Fruit fly (Drosophila melanogaster) whole organism, prepupa: ENCODE measurements around the gene CG6933.

ENCODE experiments used
- CG10669 ChIP-seq: fragments of 200-800 bp; sonication (Bioruptor generic); optimal IDR thresholded peaks from 3 replicates; lab custom pipeline; 2018; ENCODE audit warnings: missing biosample characterization, mild to moderate bottlenecking, missing genetic modification characterization, moderate library complexity
- CG11762 ChIP-seq: fragments of 200-800 bp; sonication (Bioruptor generic); optimal IDR thresholded peaks from 3 replicates; lab custom pipeline; 2016; ENCODE audit warnings: missing biosample characterization, missing genetic modification characterization; ENCODE audit not compliant: insufficient read depth
- CG11902 ChIP-seq: fragments of 200-800 bp; sonication (Bioruptor generic); optimal IDR thresholded peaks from 3 replicates; lab custom pipeline; 2016; ENCODE audit warnings: missing biosample characterization, missing genetic modification characterization
- CG15336 ChIP-seq: fragments of 200-800 bp; sonication (Bioruptor generic); IDR thresholded peaks from 2 replicates; pipeline ENCODE4 v1.3.6; 2022; ENCODE audit warnings: missing biosample characterization, missing genetic modification characterization
- CG1621 ChIP-seq: fragments of 200-800 bp; sonication (Bioruptor generic); optimal IDR thresholded peaks from 3 replicates; lab custom pipeline; 2018; ENCODE audit warnings: missing biosample characterization, mild to moderate bottlenecking, missing genetic modification characterization
- CG3032 ChIP-seq: fragments of 200-800 bp; optimal IDR thresholded peaks from 2 replicates; lab custom pipeline; 2019; ENCODE audit warnings: missing biosample characterization, mild to moderate bottlenecking, missing genetic modification characterization, moderate library complexity
- CG34406 ChIP-seq: fragments of 200-800 bp; sonication (Bioruptor generic); optimal IDR thresholded peaks from 3 replicates; lab custom pipeline; 2016; ENCODE audit warnings: missing biosample characterization, missing genetic modification characterization
- CG3919 ChIP-seq: fragments of 200-800 bp; sonication (Bioruptor generic); optimal IDR thresholded peaks from 3 replicates; lab custom pipeline; 2016; ENCODE audit warnings: missing biosample characterization, missing genetic modification characterization
- CG6163 ChIP-seq: fragments of 200-800 bp; sonication (Bioruptor generic); IDR thresholded peaks from 3 replicates; pipeline ENCODE4 v1.3.6; 2022; ENCODE audit warnings: missing biosample characterization, missing genetic modification characterization
- CG6792 ChIP-seq: fragments of 200-800 bp; sonication (Bioruptor generic); optimal IDR thresholded peaks from 3 replicates; lab custom pipeline; 2016; ENCODE audit warnings: missing biosample characterization, missing genetic modification characterization
- CG6808 ChIP-seq: fragments of 200-800 bp; sonication (Bioruptor generic); optimal IDR thresholded peaks from 3 replicates; lab custom pipeline; 2017; ENCODE audit warnings: missing biosample characterization, missing genetic modification characterization, mild to moderate bottlenecking, moderate library complexity, missing genetic modification reagents
- CG6854 ChIP-seq: fragments of 200-800 bp; sonication (Bioruptor generic); optimal IDR thresholded peaks from 2 replicates; lab custom pipeline; 2017; ENCODE audit warnings: missing biosample characterization, mild to moderate bottlenecking, missing genetic modification characterization
- CG7368 ChIP-seq: fragments of 200-800 bp; sonication (Bioruptor generic); optimal IDR thresholded peaks from 3 replicates; lab custom pipeline; 2016; ENCODE audit warnings: missing biosample characterization, missing genetic modification characterization
- CG8119 ChIP-seq: fragments of 200-800 bp; sonication (Bioruptor generic); IDR thresholded peaks from 3 replicates; pipeline ENCODE4 v1.3.6; 2022; ENCODE audit warnings: missing biosample characterization, missing genetic modification characterization
- CG8319 ChIP-seq: fragments of 200-800 bp; sonication (Bioruptor generic); optimal IDR thresholded peaks from 3 replicates; lab custom pipeline; 2016; ENCODE audit warnings: missing biosample characterization, missing genetic modification characterization
- Eip75B ChIP-seq: fragments of 200-800 bp; sonication (Bioruptor generic); optimal IDR thresholded peaks from 3 replicates; lab custom pipeline; 2016; ENCODE audit warnings: missing biosample characterization, missing genetic modification characterization
- Eip78C ChIP-seq: fragments of 200-800 bp; sonication (Bioruptor generic); peaks from one replicate; lab custom pipeline; 2016; ENCODE audit warnings: missing biosample characterization, missing genetic modification characterization
- Eip93F ChIP-seq: fragments of 200-800 bp; sonication (Bioruptor generic); optimal IDR thresholded peaks from 2 replicates; lab custom pipeline; 2016; ENCODE audit warnings: missing biosample characterization, mild to moderate bottlenecking, missing genetic modification characterization
- Hr38 ChIP-seq: sonication (Bioruptor generic); optimal IDR thresholded peaks from 2 replicates; lab custom pipeline; 2016; ENCODE audit warnings: missing biosample characterization, missing genetic modification characterization
- Hr39 ChIP-seq: fragments of 200-800 bp; sonication (Bioruptor generic); optimal IDR thresholded peaks from 2 replicates; lab custom pipeline; 2016; ENCODE audit warnings: missing biosample characterization, missing genetic modification characterization
- Hr4 ChIP-seq: fragments of 200-800 bp; sonication (Bioruptor generic); optimal IDR thresholded peaks from 3 replicates; lab custom pipeline; 2016; ENCODE audit warnings: missing biosample characterization, missing genetic modification characterization
- Met ChIP-seq: fragments of 200-800 bp; sonication (Bioruptor generic); optimal IDR thresholded peaks from 3 replicates; lab custom pipeline; 2016; ENCODE audit warnings: missing biosample characterization, missing genetic modification characterization
- OdsH ChIP-seq: fragments of 200-800 bp; sonication (Bioruptor generic); optimal IDR thresholded peaks from 3 replicates; lab custom pipeline; 2016; ENCODE audit warnings: missing biosample characterization, missing genetic modification characterization
- Sox14 ChIP-seq: fragments of 200-800 bp; sonication (Bioruptor generic); optimal IDR thresholded peaks from 3 replicates; lab custom pipeline; 2016; ENCODE audit warnings: missing biosample characterization, missing genetic modification characterization
- Sox15 ChIP-seq: fragments of 200-800 bp; sonication (Bioruptor generic); optimal IDR thresholded peaks from 3 replicates; lab custom pipeline; 2016; ENCODE audit warnings: missing biosample characterization, missing genetic modification characterization
- achi ChIP-seq: fragments of 200-800 bp; sonication (Bioruptor generic); optimal IDR thresholded peaks from 3 replicates; lab custom pipeline; 2016; ENCODE audit warnings: missing biosample characterization, missing genetic modification characterization
- acj6 ChIP-seq: fragments of 200-800 bp; sonication (Bioruptor generic); optimal IDR thresholded peaks from 3 replicates; lab custom pipeline; 2016; ENCODE audit warnings: missing biosample characterization, missing genetic modification characterization
- cyc ChIP-seq: fragments of 200-800 bp; sonication (Bioruptor generic); optimal IDR thresholded peaks from 3 replicates; lab custom pipeline; 2016; ENCODE audit warnings: missing biosample characterization, missing genetic modification characterization
- dac ChIP-seq: fragments of 200-800 bp; sonication (Bioruptor generic); optimal IDR thresholded peaks from 2 replicates; lab custom pipeline; 2017; ENCODE audit warnings: missing biosample characterization, mild to moderate bottlenecking, missing genetic modification characterization
- eg ChIP-seq: fragments of 200-800 bp; sonication (Bioruptor generic); IDR thresholded peaks from 3 replicates; pipeline ENCODE4 v1.3.6; 2022; ENCODE audit warnings: missing biosample characterization, missing genetic modification characterization
- esn ChIP-seq: fragments of 200-800 bp; sonication (Bioruptor generic); optimal IDR thresholded peaks from 2 replicates; lab custom pipeline; 2016; ENCODE audit warnings: missing biosample characterization, mild to moderate bottlenecking, missing genetic modification characterization, moderate library complexity
- fd59A ChIP-seq: fragments of 200-800 bp; sonication (Bioruptor generic); optimal IDR thresholded peaks from 2 replicates; lab custom pipeline; 2017; ENCODE audit warnings: missing biosample characterization, mild to moderate bottlenecking, missing genetic modification characterization, missing genetic modification reagents
- fd85E ChIP-seq: fragments of 200-800 bp; sonication (Bioruptor generic); optimal IDR thresholded peaks from 3 replicates; lab custom pipeline; 2016; ENCODE audit warnings: missing biosample characterization, missing genetic modification characterization
- fkh ChIP-seq: fragments of 200-800 bp; sonication (Bioruptor generic); optimal IDR thresholded peaks from 3 replicates; lab custom pipeline; 2017; ENCODE audit warnings: missing biosample characterization, mild to moderate bottlenecking, missing genetic modification characterization, moderate library complexity
- pdm3 ChIP-seq: fragments of 200-800 bp; sonication (Bioruptor generic); optimal IDR thresholded peaks from 3 replicates; lab custom pipeline; 2016; ENCODE audit warnings: missing biosample characterization, missing genetic modification characterization
- salr ChIP-seq, 2 experiments: fragments of 200-800 bp; sonication (Bioruptor generic); optimal IDR thresholded peaks; 3 replicates each; lab custom pipeline; 2016 to 2018; ENCODE audit warnings: missing biosample characterization in 2 of 2, missing genetic modification characterization in 2 of 2, mild to moderate bottlenecking in 1 of 2
- ss ChIP-seq, 2 experiments: fragments of 200-800 bp; sonication (Bioruptor generic); optimal IDR thresholded peaks; 2 replicates in 1 of 2; 3 replicates in 1 of 2; lab custom pipeline; 2017 to 2018; ENCODE audit warnings: mild to moderate bottlenecking in 2 of 2, missing biosample characterization in 2 of 2, missing genetic modification characterization in 2 of 2, moderate library complexity in 1 of 2
- svp ChIP-seq: fragments of 200-800 bp; sonication (Bioruptor generic); peaks from one replicate; lab custom pipeline; 2016; ENCODE audit warnings: missing biosample characterization, missing genetic modification characterization
- topi ChIP-seq: fragments of 200-800 bp; sonication (Bioruptor generic); optimal IDR thresholded peaks from 3 replicates; lab custom pipeline; 2016; ENCODE audit warnings: missing biosample characterization, missing genetic modification characterization
- vri ChIP-seq: fragments of 200-800 bp; sonication (Bioruptor generic); optimal IDR thresholded peaks from 3 replicates; lab custom pipeline; 2016; ENCODE audit warnings: missing biosample characterization, mild to moderate bottlenecking, missing genetic modification characterization

Gene CG6933

dm6 chr3L:20192872-20193747 lies 27.1 kb downstream of the CG6933 start (continued):
- TF ChIP-seq Eip75B (no peak), CG10669 (GFP tag; lab: Kevin White, UChicago) (no peak), OdsH (peak; percentile 35), cyc (peak; percentile 37), Hr4 (GFP tag; lab: Kevin White, UChicago) (peak; percentile 31), Sox14 (peak; percentile 45), svp (GFP tag; lab: Kevin White, UChicago) (peak; percentile 78), CG7368 (no peak), fkh (GFP tag; lab: Kevin White, UChicago) (no peak)

dm6 chr3L:20191848-20192247 lies 28.4 kb downstream of the CG6933 start:
- no peak for TF ChIP-seq CG1621 (tag; lab: Kevin White, UChicago)
- no peak for TF ChIP-seq eg (GFP tag; lab: Robert Waterston, UW)
- TF ChIP-seq fd59A (GFP tag; lab: Kevin White, UChicago): no peak
- TF ChIP-seq cyc: no peak
- no peak for TF ChIP-seq CG6792 (GFP tag; lab: Kevin White, UChicago)
- no peak for TF ChIP-seq CG34406 (GFP tag; lab: Kevin White, UChicago)
- no peak for TF ChIP-seq fkh (GFP tag; lab: Kevin White, UChicago)
- TF ChIP-seq salr (GFP tag; optimal IDR thresholded peaks at IDR 0.05; lab: Kevin White, UChicago): no peak
- no peak for TF ChIP-seq acj6 (GFP tag; lab: Kevin White, UChicago)
- no peak for TF ChIP-seq topi (GFP tag; lab: Kevin White, UChicago)
- no peak for TF ChIP-seq Sox15 (GFP tag; lab: Kevin White, UChicago)
- no peak for TF ChIP-seq CG11762 (GFP tag; lab: Kevin White, UChicago)

- peak; percentile 43; the same call in 1 of the 3 replicates for TF ChIP-seq CG8119 (GFP tag; lab: Robert Waterston, UW)
- TF ChIP-seq CG6854 (GFP tag; lab: Kevin White, UChicago): peak; percentile 21
- TF ChIP-seq CG3032 (tag; lab: Kevin White, UChicago): no peak
- TF ChIP-seq Eip93F (GFP tag; lab: Kevin White, UChicago): peak; percentile 89
- TF ChIP-seq CG6163 (GFP tag; lab: Robert Waterston, UW): peak; percentile 37; the same call in 2 of the 3 replicates
- TF ChIP-seq svp (GFP tag; lab: Kevin White, UChicago): peak; percentile 89
- no peak for TF ChIP-seq CG6808 (GFP tag; lab: Kevin White, UChicago)
- peak; percentile 76 for TF ChIP-seq Eip78C (GFP tag; lab: Kevin White, UChicago)
- TF ChIP-seq salr (GFP tag; optimal IDR thresholded peaks at IDR 0.05; lab: Kevin White, UChicago): no peak
- TF ChIP-seq Hr38: no peak
- TF ChIP-seq fd85E: peak; percentile 26
- TF ChIP-seq cyc: no peak
- TF ChIP-seq vri: peak; percentile 61
- TF ChIP-seq CG8319 (GFP tag; lab: Kevin White, UChicago): peak; percentile 10
Measured at dm6 chr3L:20187885-20188570, 32.2 kb downstream of the CG6933 start, which contains the start of gene Ssk. TSS of gene Ssk (plus strand) at chr3L:20188522.

dm6 chr3L:20186294-20187020 lies 33.8 kb downstream of the CG6933 start:
- TF ChIP-seq Hr39 (GFP tag; lab: Kevin White, UChicago): no peak
- TF ChIP-seq Sox14: peak; percentile 55
- no peak for TF ChIP-seq CG3032 (tag; lab: Kevin White, UChicago)
- no peak for TF ChIP-seq CG6854 (GFP tag; lab: Kevin White, UChicago)
- no peak for TF ChIP-seq esn (GFP tag; lab: Kevin White, UChicago)
- TF ChIP-seq fkh (GFP tag; lab: Kevin White, UChicago): peak; percentile 41
- TF ChIP-seq Eip78C (GFP tag; lab: Kevin White, UChicago): no peak
- no peak for TF ChIP-seq CG11902 (GFP tag; lab: Kevin White, UChicago)
- TF ChIP-seq achi (GFP tag; lab: Kevin White, UChicago): no peak
- TF ChIP-seq CG8319 (GFP tag; lab: Kevin White, UChicago): no peak
- no peak for TF ChIP-seq CG15336 (GFP tag; lab: Robert Waterston, UW)
- TF ChIP-seq CG34406 (GFP tag; lab: Kevin White, UChicago): peak; percentile 33
- no peak for TF ChIP-seq CG3919
- TF ChIP-seq pdm3 (GFP tag; lab: Kevin White, UChicago): no peak
- TF ChIP-seq Hr4 (GFP tag; lab: Kevin White, UChicago): no peak
- no peak for TF ChIP-seq CG8119 (GFP tag; lab: Robert Waterston, UW)
- no peak for TF ChIP-seq dac (GFP tag; lab: Kevin White, UChicago)
- TF ChIP-seq Met (GFP tag; lab: Kevin White, UChicago): no peak
- peak; percentile 57 to 83 for TF ChIP-seq ss (GFP tag; optimal IDR thresholded peaks at IDR 0.05; lab: Kevin White, UChicago)
- TF ChIP-seq CG10669 (GFP tag; lab: Kevin White, UChicago): no peak
- no peak for TF ChIP-seq fd59A (GFP tag; lab: Kevin White, UChicago)
- TF ChIP-seq CG6163 (GFP tag; lab: Robert Waterston, UW): peak; percentile 50; the same call in 2 of the 3 replicates
